Worm (Caenorhabditis elegans): Measurements from ENCODE around the gene fbxb-52.

The fbxb-52 gene

DNA sequence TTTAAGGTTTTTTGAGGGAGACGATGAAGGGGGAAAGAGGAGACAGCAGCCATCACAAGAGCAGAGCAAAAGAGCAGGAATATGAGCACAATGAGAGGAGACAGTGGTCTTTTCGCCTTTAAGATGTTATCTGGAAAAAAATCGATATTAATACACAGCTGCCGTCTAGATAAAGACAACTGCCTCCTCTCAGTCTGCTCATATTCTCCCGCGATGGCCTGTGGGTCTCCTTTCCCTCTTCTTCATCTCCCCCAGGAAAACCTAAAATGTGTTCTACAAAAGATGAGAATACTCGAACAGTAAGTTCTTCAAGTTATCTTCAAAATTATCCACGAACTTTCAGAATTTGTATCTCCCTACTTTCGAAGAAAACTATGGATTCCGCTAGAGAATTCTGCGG, at the start of gene fbxb-52, which contains the start of gene fbxb-51:
fbxb-52 (minus strand) TSS at position 101 of the 400 bp plus-strand sequence.
fbxb-51 (plus strand) TSS at position 212 of the 400 bp plus-strand sequence.
- TF ChIP-seq nhr-21 (tag; optimal IDR thresholded peaks at IDR 0.05): no peak
- TF ChIP-seq alr-1 (tag; optimal IDR thresholded peaks at IDR 0.05): no peak
- no peak for TF ChIP-seq aly-2 (tag; optimal IDR thresholded peaks at IDR 0.05)
- no peak for TF ChIP-seq peb-1 (tag; optimal IDR thresholded peaks at IDR 0.05)
- no peak for TF ChIP-seq nhr-23 (tag; optimal IDR thresholded peaks at IDR 0.05)
- no peak for TF ChIP-seq ama-1 (optimal IDR thresholded peaks at IDR 0.05)
- no peak for TF ChIP-seq sma-9 (GFP tag; optimal IDR thresholded peaks at IDR 0.05)
- TF ChIP-seq sma-9 (tag; optimal IDR thresholded peaks at IDR 0.05): no peak
- no peak for TF ChIP-seq ztf-1 (GFP tag; conservative IDR thresholded peaks at IDR 0.05)
- no peak for TF ChIP-seq R02D3.7 (tag; optimal IDR thresholded peaks at IDR 0.05)
- TF ChIP-seq snpc-4 (tag; optimal IDR thresholded peaks at IDR 0.05): no peak
- TF ChIP-seq gmeb-1 (tag; optimal IDR thresholded peaks at IDR 0.05): no peak
- no peak for TF ChIP-seq lsy-2 (tag; optimal IDR thresholded peaks at IDR 0.05)
- TF ChIP-seq mdl-1 (tag; optimal IDR thresholded peaks at IDR 0.05): no peak
- no peak for TF ChIP-seq lin-13 (GFP tag; optimal IDR thresholded peaks at IDR 0.05)
- TF ChIP-seq zag-1 (tag; optimal IDR thresholded peaks at IDR 0.05): no peak
- no peak for TF ChIP-seq nhr-25 (tag; optimal IDR thresholded peaks at IDR 0.05)
- TF ChIP-seq nhr-77 (tag; optimal IDR thresholded peaks at IDR 0.05): no peak

DNA sequence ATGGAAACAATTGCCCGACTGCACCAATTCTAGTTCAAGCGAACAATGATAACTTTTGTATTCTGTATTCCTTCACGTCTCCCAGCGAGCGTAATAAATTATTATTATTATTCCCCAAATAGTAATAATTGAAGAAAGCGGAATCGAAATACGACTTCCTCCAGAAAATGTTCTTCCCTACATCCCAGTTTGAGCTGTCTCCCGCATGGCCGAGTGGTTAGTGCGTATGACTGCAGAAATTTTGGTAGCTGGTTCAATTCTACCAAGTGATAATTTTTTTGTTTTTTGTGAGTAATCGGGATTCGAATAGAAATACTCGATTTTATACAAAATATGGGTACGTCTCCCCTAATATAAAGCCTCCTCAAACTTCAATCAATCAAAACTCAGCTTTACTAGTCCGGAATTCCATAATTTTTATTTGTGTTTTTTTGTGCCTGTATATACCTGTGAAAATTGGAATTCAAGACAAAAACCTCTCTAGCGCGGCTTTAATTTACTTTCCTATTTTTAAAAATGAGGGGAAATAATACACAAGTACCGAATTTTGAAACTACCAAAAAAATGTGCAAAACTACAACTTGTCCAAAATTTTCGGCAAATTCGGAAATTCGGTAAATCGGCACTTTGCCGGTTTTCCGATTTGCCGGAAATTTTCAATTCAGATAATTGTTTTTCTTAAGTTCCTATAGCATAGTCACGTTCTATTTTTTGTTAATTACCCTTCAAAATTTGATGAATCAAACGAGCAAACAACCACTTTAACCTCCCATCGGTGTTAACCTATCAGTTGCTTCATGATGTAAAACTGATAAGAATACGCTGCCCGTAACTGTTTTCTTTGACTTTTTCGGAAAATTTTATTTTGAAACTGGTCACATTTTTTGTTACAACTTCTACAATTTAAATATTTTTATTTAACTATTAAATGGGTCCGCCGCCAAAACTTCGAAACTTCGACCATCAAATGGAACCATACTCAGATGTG, 47.0 kb upstream of the fbxb-52 start, which contains the start of gene bath-46:
bath-46 (plus strand) TSS at position 806 of the 988 bp plus-strand sequence.
- peak; percentile 2 for TF ChIP-seq nhr-129 (tag; optimal IDR thresholded peaks at IDR 0.05)
- TF ChIP-seq elt-3 (tag; optimal IDR thresholded peaks at IDR 0.05): no peak
- peak; percentile 74 for TF ChIP-seq fos-1 (tag; optimal IDR thresholded peaks at IDR 0.05)
- no peak for TF ChIP-seq nhr-11 (tag; optimal IDR thresholded peaks at IDR 0.05)
- no peak for TF ChIP-seq nhr-10 (tag; optimal IDR thresholded peaks at IDR 0.05)

DNA sequence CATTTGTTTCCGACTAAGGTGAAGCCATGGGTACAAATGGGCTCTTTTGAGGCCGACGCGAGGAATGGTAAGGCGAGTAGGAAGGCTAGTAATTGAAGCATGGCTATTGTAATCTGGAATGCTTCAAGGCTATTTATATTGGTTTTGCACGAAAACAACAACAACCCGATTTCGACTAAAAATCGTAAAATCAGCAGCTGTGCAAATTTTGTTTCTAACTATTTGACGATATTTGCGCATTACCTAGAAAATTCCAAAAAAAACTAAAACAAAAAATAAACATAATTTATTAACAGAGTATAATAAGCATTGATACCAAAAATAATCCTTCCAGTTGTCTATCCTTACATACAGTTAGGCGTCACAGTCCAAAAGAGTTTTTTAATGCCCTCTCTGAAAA, 44.7 kb upstream of the fbxb-52 start, which contains the start of gene clec-20:
clec-20 (minus strand) TSS at position 101 of the 400 bp plus-strand sequence.
- TF ChIP-seq nhr-77 (tag; optimal IDR thresholded peaks at IDR 0.05) (no peak), lsy-2 (tag; optimal IDR thresholded peaks at IDR 0.05) (no peak), ztf-11 (tag; optimal IDR thresholded peaks at IDR 0.05) (no peak), sem-4 (tag; optimal IDR thresholded peaks at IDR 0.05) (no peak), egl-27 (tag; optimal IDR thresholded peaks at IDR 0.05) (no peak), nhr-237 (tag; optimal IDR thresholded peaks at IDR 0.05) (no peak), blmp-1 (tag; optimal IDR thresholded peaks at IDR 0.05; ENCODE audit: insufficient read depth) (no peak), R02D3.7 (tag; optimal IDR thresholded peaks at IDR 0.05) (no peak), lin-39 (tag; optimal IDR thresholded peaks at IDR 0.05) (no peak), crh-2 (tag; optimal IDR thresholded peaks at IDR 0.05) (no peak), unc-62 (GFP tag; optimal IDR thresholded peaks at IDR 0.05) (no peak), skn-1 (tag; optimal IDR thresholded peaks at IDR 0.05) (no peak), ZK546.5 (tag; optimal IDR thresholded peaks at IDR 0.05) (no peak), mbf-1 (tag; optimal IDR thresholded peaks at IDR 0.05) (no peak), nhr-11 (tag; optimal IDR thresholded peaks at IDR 0.05) (no peak), nhr-12 (tag; optimal IDR thresholded peaks at IDR 0.05) (no peak), C34F6.9 (tag; optimal IDR thresholded peaks at IDR 0.05) (no peak), nhr-6 (tag; optimal IDR thresholded peaks at IDR 0.05) (no peak)

DNA sequence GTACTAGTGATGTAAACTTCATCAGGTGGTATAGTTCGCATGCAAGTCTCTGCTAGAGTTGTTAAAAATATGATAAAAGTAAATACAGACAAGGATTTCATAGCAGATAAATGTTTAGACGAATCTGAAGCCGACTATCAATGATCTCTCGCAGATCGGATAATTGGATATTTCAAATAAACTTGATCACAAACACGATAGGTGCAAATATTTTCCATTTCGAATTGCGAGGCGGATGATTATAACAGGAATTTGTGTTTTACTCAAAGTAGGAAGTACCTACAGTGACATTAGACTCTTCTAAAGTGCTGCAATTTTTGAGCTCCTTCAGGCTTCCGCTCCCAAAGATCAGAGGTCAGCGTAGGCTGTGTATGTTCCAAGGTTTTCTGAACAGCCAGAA, 39.4 kb upstream of the fbxb-52 start, which contains the start of gene T07H3.7:
T07H3.7 (minus strand) TSS at position 101 of the 400 bp plus-strand sequence.
- TF ChIP-seq blmp-1 (tag; optimal IDR thresholded peaks at IDR 0.05; ENCODE audit: insufficient read depth): no peak
- no peak for TF ChIP-seq mab-5 (tag; optimal IDR thresholded peaks at IDR 0.05)
- no peak for TF ChIP-seq lin-13 (GFP tag; optimal IDR thresholded peaks at IDR 0.05)
- TF ChIP-seq ZK546.5 (tag; optimal IDR thresholded peaks at IDR 0.05): no peak
- no peak for TF ChIP-seq zag-1 (tag; optimal IDR thresholded peaks at IDR 0.05)

Measured in whole organism, L2 larva.